Fruit fly (Drosophila melanogaster) whole organism, adult: ENCODE results near the gene RpS19b.

Experiments
- CG11617 ChIP-seq: fragments of 200-800 bp; sonication (Bioruptor generic); optimal IDR thresholded peaks from 2 replicates; lab custom pipeline; 2017; ENCODE audit warnings: mild to moderate bottlenecking, missing biosample characterization, missing genetic modification reagents, missing genetic modification characterization
- CG12768 ChIP-seq: fragments of 200-800 bp; sonication (Bioruptor generic); optimal IDR thresholded peaks from 2 replicates; lab custom pipeline; 2017; ENCODE audit warnings: missing biosample characterization, missing genetic modification characterization, mild to moderate bottlenecking, moderate library complexity, missing genetic modification reagents
- CG14711 ChIP-seq: fragments of 200-800 bp; sonication (Bioruptor generic); optimal IDR thresholded peaks from 2 replicates; lab custom pipeline; 2018; ENCODE audit warnings: missing biosample characterization, mild to moderate bottlenecking, missing genetic modification characterization, moderate library complexity
- CG1620 ChIP-seq: fragments of 200-800 bp; sonication (Bioruptor generic); optimal IDR thresholded peaks from 2 replicates; lab custom pipeline; 2016; ENCODE audit warnings: missing biosample characterization, missing genetic modification characterization
- CG33017 ChIP-seq: fragments of 200-800 bp; sonication (Bioruptor generic); optimal IDR thresholded peaks from 2 replicates; lab custom pipeline; 2018; ENCODE audit warnings: missing biosample characterization, mild to moderate bottlenecking, missing genetic modification characterization, moderate library complexity
- CG5204 ChIP-seq: fragments of 200-800 bp; sonication (Bioruptor generic); optimal IDR thresholded peaks from 2 replicates; lab custom pipeline; 2016; ENCODE audit warnings: missing biosample characterization, missing genetic modification characterization
- CG7045 ChIP-seq: fragments of 200-800 bp; sonication (Bioruptor generic); optimal IDR thresholded peaks from 2 replicates; lab custom pipeline; 2017; ENCODE audit warnings: missing biosample characterization, mild to moderate bottlenecking, missing genetic modification characterization
- CG7101 ChIP-seq: fragments of 200-800 bp; sonication (Bioruptor generic); optimal IDR thresholded peaks from 2 replicates; lab custom pipeline; 2018; ENCODE audit warnings: missing biosample characterization, mild to moderate bottlenecking, missing genetic modification characterization, moderate library complexity
- Clk ChIP-seq: fragments of 200-800 bp; sonication (Bioruptor generic); optimal IDR thresholded peaks from 2 replicates; lab custom pipeline; 2017; ENCODE audit warnings: missing biosample characterization, missing genetic modification characterization
- Crg-1 ChIP-seq: fragments of 200-800 bp; sonication (Bioruptor generic); optimal IDR thresholded peaks from 2 replicates; lab custom pipeline; 2016; ENCODE audit warnings: missing biosample characterization, missing genetic modification characterization
- Hr96 ChIP-seq: fragments of 200-800 bp; sonication (Bioruptor generic); optimal IDR thresholded peaks from 2 replicates; lab custom pipeline; 2016; ENCODE audit warnings: missing biosample characterization, missing genetic modification characterization
- Mnt ChIP-seq: fragments of 200-800 bp; sonication (Bioruptor generic); optimal IDR thresholded peaks from 2 replicates; lab custom pipeline; 2016; ENCODE audit warnings: missing biosample characterization, mild to moderate bottlenecking, missing genetic modification characterization
- bab1 ChIP-seq: fragments of 200-800 bp; sonication (Bioruptor generic); optimal IDR thresholded peaks from 3 replicates; lab custom pipeline; 2019; ENCODE audit warnings: missing biosample characterization, mild to moderate bottlenecking, missing genetic modification characterization, moderate library complexity
- cic ChIP-seq: fragments of 200-800 bp; sonication (Bioruptor generic); optimal IDR thresholded peaks from 2 replicates; lab custom pipeline; 2017; ENCODE audit warnings: missing biosample characterization, mild to moderate bottlenecking, missing genetic modification characterization, moderate library complexity
- cnc ChIP-seq, 2 experiments: fragments of >200 bp; optimal IDR thresholded peaks; 2 replicates each; lab custom pipeline; 2017
- kay ChIP-seq: fragments of 200-800 bp; sonication (Bioruptor generic); peaks from one replicate; lab custom pipeline; 2016; ENCODE audit warnings: missing biosample characterization, missing genetic modification characterization, borderline replicate concordance
- ovo ChIP-seq: fragments of 200-800 bp; sonication (Bioruptor generic); optimal IDR thresholded peaks from 2 replicates; lab custom pipeline; 2016; ENCODE audit warnings: missing biosample characterization, missing genetic modification characterization
- pad ChIP-seq: fragments of 200-800 bp; sonication (Bioruptor generic); optimal IDR thresholded peaks from 3 replicates; lab custom pipeline; 2017; ENCODE audit warnings: missing biosample characterization, missing genetic modification characterization, mild to moderate bottlenecking, moderate library complexity, missing genetic modification reagents
- tj ChIP-seq: fragments of 200-800 bp; sonication (Bioruptor generic); optimal IDR thresholded peaks from 3 replicates; lab custom pipeline; 2017; ENCODE audit warnings: missing biosample characterization, mild to moderate bottlenecking, missing genetic modification characterization, moderate library complexity
- toe ChIP-seq: fragments of 200-800 bp; sonication (Bioruptor generic); optimal IDR thresholded peaks from 2 replicates; lab custom pipeline; 2016; ENCODE audit warnings: missing biosample characterization, missing genetic modification characterization

RpS19b gene

DNA sequence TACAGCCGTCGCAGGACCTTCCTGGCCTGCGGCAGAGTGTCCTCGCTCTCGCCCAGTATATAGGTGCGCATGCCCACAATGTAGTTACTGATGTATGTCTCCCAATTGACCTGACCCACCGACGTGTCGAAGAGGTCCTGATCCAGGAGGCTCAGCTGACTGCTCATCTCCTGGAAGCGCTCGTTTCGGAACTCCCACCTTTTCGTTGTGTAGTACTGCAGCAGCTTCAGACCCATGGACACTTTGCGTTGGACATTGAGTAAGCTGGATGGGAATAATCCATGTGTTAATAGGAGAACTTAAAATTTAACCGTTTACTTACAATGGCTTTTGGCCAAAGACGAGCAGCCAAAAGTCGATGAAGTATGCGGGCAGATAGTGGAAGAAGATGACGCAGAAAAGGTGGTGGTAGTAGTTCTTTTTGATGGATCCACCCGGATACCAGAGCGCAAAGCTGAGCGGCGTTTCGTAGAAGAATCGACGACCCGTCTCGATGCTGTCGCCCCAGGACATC is 10.6 kb upstream of the RpS19b start:
- no peak for TF ChIP-seq ovo (GFP tag; lab: Kevin White, UChicago)
- no peak for TF ChIP-seq cnc (optimal IDR thresholded peaks at IDR 0.05; lab: Kevin White, UChicago)
- TF ChIP-seq CG12768 (GFP tag; lab: Kevin White, UChicago), result peak; percentile 57
- no peak for TF ChIP-seq CG11617 (GFP tag; lab: Kevin White, UChicago)
- TF ChIP-seq CG14711 (tag; lab: Kevin White, UChicago), result no peak

DNA sequence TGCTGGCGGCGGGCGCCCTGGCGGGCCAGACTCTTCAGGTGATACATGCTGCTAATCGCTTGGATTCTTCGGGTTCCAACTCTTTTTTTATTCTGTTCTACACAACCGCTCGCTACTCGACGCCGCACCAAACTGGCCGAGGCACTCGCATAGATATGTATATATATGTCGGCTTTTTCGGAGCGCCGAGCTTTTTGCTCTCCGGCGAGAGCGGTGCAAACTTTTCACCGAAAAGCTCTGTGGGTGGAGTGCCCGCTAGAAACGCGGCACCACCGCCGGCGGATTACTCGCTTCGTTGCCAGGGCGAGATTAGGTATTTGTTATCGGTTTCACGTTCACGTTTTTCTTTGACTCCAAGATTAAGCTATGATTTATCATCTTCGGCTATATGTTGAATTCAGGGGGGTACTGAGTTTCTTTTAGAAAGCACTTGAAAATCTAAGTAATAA is 9.7 kb upstream of the RpS19b start, which contains the start of gene Gdh:
Gene Gdh, minus strand, starts transcription at position 137 of the 449 bp plus-strand sequence.
- peak; percentile 46 for TF ChIP-seq Hr96 (GFP tag; lab: Kevin White, UChicago)
- peak; percentile 27 for TF ChIP-seq tj
- no peak for TF ChIP-seq cnc (optimal IDR thresholded peaks at IDR 0.05; lab: Kevin White, UChicago)
- peak; percentile 44 for TF ChIP-seq cic (GFP tag; lab: Kevin White, UChicago)
- peak; percentile 66 for TF ChIP-seq CG1620 (GFP tag; lab: Kevin White, UChicago)
- TF ChIP-seq toe, result no peak
- no peak for TF ChIP-seq CG7045 (GFP tag; lab: Kevin White, UChicago)
- TF ChIP-seq Mnt (GFP tag; lab: Kevin White, UChicago), result peak; percentile 74
- TF ChIP-seq kay (GFP tag; lab: Kevin White, UChicago), result no peak
- TF ChIP-seq Crg-1 (GFP tag; lab: Kevin White, UChicago), result peak; percentile 16
- TF ChIP-seq CG7101, result peak; percentile 34
- peak; percentile 49 for TF ChIP-seq CG11617 (GFP tag; lab: Kevin White, UChicago)
- TF ChIP-seq CG33017 (tag; lab: Kevin White, UChicago), result peak; percentile 24
- TF ChIP-seq CG5204 (GFP tag; lab: Kevin White, UChicago), result no peak
- TF ChIP-seq Clk (GFP tag; lab: Kevin White, UChicago), result no peak
- TF ChIP-seq pad (GFP tag; lab: Kevin White, UChicago), result no peak
- peak; percentile 6 for TF ChIP-seq CG12768 (GFP tag; lab: Kevin White, UChicago)
- no peak for TF ChIP-seq CG14711 (tag; lab: Kevin White, UChicago)
- TF ChIP-seq bab1 (GFP tag; lab: Kevin White, UChicago), result peak; percentile 53
- TF ChIP-seq ovo (GFP tag; lab: Kevin White, UChicago), result no peak

DNA sequence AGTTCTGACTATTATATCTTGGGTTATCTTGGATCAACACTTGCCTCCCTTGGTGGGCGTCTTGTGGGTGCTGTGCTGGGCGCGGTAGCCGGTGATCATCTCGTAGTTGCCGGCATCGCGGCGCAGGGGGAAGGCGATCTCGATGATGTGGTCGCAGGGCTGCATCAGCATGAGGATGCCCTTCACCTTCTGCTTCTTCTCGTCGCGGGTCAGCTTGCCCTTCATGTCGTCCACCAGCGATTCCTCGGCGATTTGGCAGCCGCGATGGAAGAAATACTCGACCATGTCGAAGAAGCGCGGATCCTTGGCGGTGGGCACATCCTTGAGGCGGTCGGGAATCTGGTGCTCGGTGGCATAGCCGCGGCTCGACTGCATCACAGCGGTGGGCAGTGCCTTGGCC is 9.2 kb upstream of the RpS19b start:
- TF ChIP-seq Clk (GFP tag; lab: Kevin White, UChicago), result no peak
- no peak for TF ChIP-seq bab1 (GFP tag; lab: Kevin White, UChicago)
- TF ChIP-seq CG12768 (GFP tag; lab: Kevin White, UChicago), result no peak
- no peak for TF ChIP-seq kay (GFP tag; lab: Kevin White, UChicago)
- TF ChIP-seq Hr96 (GFP tag; lab: Kevin White, UChicago), result no peak
- TF ChIP-seq toe, result no peak
- TF ChIP-seq Crg-1 (GFP tag; lab: Kevin White, UChicago), result no peak
- no peak for TF ChIP-seq CG5204 (GFP tag; lab: Kevin White, UChicago)
- TF ChIP-seq cic (GFP tag; lab: Kevin White, UChicago), result no peak
- TF ChIP-seq ovo (GFP tag; lab: Kevin White, UChicago), result no peak

DNA sequence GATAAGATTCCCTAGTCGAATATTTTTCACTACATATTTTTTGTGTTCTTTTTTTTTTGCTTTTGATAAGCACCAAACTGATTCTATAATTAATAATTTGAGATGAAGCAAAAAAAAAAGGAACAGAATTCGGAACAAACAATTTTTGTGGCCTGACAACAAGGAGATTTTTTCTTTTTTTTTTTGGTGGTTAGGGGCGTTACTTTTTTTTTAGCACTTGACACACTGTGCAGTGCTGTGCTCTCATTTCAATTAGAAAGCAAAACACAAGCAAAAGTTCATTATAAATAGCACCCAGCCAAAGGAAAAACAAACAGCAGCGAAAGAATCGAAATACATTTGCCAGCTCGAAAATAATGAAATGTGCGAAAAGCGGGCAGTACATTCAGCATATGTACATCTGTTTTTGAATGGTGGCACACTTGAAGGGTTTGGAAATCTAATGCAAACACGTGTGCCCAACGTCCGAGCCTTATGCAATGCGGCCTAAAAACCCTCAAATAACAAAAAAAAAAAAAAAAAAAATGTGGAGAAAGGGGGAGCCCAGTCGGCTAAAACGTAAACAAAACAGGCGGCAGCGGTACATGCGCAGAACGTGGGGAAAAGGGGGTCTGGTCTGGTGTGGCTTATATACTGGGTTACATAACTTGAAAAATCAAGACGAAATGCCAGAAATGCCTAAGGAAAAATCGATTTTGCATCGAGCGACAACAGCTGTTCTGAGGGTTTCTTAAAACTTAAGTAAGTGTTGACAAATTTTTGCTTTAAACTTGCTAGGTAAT is 8.5 kb upstream of the RpS19b start:
- TF ChIP-seq CG5204 (GFP tag; lab: Kevin White, UChicago), result no peak
- no peak for TF ChIP-seq cic (GFP tag; lab: Kevin White, UChicago)
- TF ChIP-seq kay (GFP tag; lab: Kevin White, UChicago), result peak; percentile 84
- TF ChIP-seq CG12768 (GFP tag; lab: Kevin White, UChicago), result peak; percentile 6
- TF ChIP-seq Hr96 (GFP tag; lab: Kevin White, UChicago), result no peak
- peak; percentile 25 for TF ChIP-seq Mnt (GFP tag; lab: Kevin White, UChicago)
- no peak for TF ChIP-seq CG7101
- TF ChIP-seq CG14711 (tag; lab: Kevin White, UChicago), result no peak

DNA sequence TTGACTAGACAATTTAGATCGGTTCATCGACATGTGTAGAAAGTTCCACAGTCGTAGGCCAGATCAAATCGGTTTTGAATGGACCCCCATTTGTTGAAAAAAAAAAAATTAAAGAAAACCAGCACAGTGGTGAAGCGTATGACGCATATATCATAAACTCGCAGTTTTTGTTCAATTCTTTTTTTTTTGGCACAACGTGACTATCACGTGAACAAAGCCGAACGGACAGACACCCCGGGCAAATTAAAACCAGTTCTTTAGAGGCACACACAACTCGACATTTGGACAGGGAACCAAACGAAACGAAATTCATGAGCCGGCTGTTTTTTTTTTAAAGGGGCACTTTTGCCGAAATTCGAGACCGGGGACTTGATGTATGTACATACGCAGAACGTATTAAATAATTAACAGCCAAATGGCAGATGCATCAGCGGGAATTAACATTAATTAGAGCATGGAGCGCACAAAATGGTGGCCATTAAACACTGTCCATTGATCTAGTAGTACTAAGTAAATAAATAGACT is 7.6 kb upstream of the RpS19b start:
- TF ChIP-seq tj (peak; percentile 84), CG14711 (tag; lab: Kevin White, UChicago) (no peak)

DNA sequence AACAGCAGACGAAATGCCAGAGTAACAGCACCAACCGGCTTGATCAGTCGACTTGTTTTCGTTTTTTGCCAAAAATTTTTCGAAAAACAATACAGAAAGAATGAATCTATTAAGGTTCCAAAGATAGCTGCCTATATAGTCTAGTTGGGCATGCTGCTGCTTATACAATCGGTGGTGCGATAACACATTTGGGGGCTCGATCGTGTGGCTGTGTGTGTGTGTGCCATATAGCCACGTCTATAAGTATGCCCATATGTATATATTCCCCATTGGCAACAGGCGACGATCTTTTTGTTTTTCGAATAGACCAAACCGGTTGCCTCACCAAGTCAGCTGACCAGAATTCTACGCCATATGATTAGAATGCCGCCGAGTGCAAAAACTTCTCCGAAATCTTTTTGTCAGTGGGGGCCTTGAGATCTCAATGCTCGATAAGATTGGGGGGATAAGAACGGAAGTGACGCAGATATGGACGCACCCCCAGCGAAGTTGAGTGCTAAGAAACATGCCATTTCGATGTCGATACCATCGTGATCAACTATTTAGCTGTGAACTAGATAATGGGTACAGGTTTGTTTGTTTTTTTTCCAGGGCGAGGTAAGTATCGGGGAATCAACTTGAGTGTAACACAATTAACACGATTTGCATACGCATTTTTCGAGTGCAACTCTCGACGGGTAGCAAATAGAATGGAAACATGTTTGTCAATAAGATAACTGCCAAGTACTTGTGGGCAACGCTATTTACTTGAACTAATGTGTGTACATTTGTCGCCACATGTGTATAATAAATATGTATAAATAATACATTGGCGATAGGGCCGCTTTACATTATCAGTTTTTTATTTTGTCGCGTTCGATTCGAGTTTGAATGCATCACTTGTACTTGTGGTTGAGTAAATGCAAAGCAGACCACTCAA is 6.8 kb upstream of the RpS19b start:
- TF ChIP-seq Clk (GFP tag; lab: Kevin White, UChicago) (peak; percentile 91), tj (no peak), Crg-1 (GFP tag; lab: Kevin White, UChicago) (peak; percentile 97), cic (GFP tag; lab: Kevin White, UChicago) (peak; percentile 98), CG12768 (GFP tag; lab: Kevin White, UChicago) (peak; percentile 97), cnc (optimal IDR thresholded peaks at IDR 0.05; lab: Kevin White, UChicago) (no peak), Mnt (GFP tag; lab: Kevin White, UChicago) (peak; percentile 87), kay (GFP tag; lab: Kevin White, UChicago) (peak; percentile 99), bab1 (GFP tag; lab: Kevin White, UChicago) (no peak), CG7101 (peak; percentile 92), toe (no peak), CG11617 (GFP tag; lab: Kevin White, UChicago) (peak; percentile 83), CG1620 (GFP tag; lab: Kevin White, UChicago) (peak; percentile 85), pad (GFP tag; lab: Kevin White, UChicago) (peak; percentile 81), CG5204 (GFP tag; lab: Kevin White, UChicago) (no peak), Hr96 (GFP tag; lab: Kevin White, UChicago) (peak; percentile 57), CG7045 (GFP tag; lab: Kevin White, UChicago) (peak; percentile 94), CG14711 (tag; lab: Kevin White, UChicago) (peak; percentile 78), ovo (GFP tag; lab: Kevin White, UChicago) (peak; percentile 98), CG33017 (tag; lab: Kevin White, UChicago) (peak; percentile 86)
